Fruit fly (Drosophila melanogaster) whole organism, embryonic: ENCODE data around the gene Idh3g.
A peak's percentile ranks its signal among the peaks of the same experiment; 100 is the strongest.

Source experiments
- B-H1 ChIP-seq: fragments of 200-800 bp; sonication (Bioruptor generic); IDR thresholded peaks from 3 replicates; pipeline ENCODE4 v1.3.6; 2022; ENCODE audit warnings: missing biosample characterization, missing genetic modification characterization
- CG12299 ChIP-seq: fragments of 200-800 bp; sonication (Bioruptor generic); optimal IDR thresholded peaks from 2 replicates; lab custom pipeline; 2018; ENCODE audit warnings: missing biosample characterization, mild to moderate bottlenecking, missing genetic modification characterization
- CG16815 ChIP-seq: fragments of 200-800 bp; sonication (Bioruptor generic); optimal IDR thresholded peaks from 3 replicates; lab custom pipeline; 2017; ENCODE audit warnings: missing biosample characterization, mild to moderate bottlenecking, missing genetic modification characterization
- CG2202 ChIP-seq: fragments of 200-800 bp; sonication (Bioruptor generic); optimal IDR thresholded peaks from 2 replicates; lab custom pipeline; 2018; ENCODE audit warnings: missing biosample characterization, mild to moderate bottlenecking, missing genetic modification characterization
- CG2678 ChIP-seq: fragments of 200-800 bp; sonication (Bioruptor generic); optimal IDR thresholded peaks from 3 replicates; lab custom pipeline; 2019; ENCODE audit warnings: missing biosample characterization, mild to moderate bottlenecking, missing genetic modification characterization, moderate library complexity
- CG2875 ChIP-seq: fragments of 200-800 bp; sonication (Bioruptor generic); optimal IDR thresholded peaks from 2 replicates; lab custom pipeline; 2017; ENCODE audit warnings: missing biosample characterization, mild to moderate bottlenecking, missing genetic modification characterization, missing genetic modification reagents
- CG32772 ChIP-seq: fragments of 200-800 bp; sonication (Bioruptor generic); IDR thresholded peaks from 2 replicates; pipeline ENCODE4 v1.3.6; 2022; ENCODE audit warnings: missing biosample characterization, missing genetic modification characterization
- CG33213 ChIP-seq: fragments of 200-800 bp; sonication (Bioruptor generic); optimal IDR thresholded peaks from 3 replicates; lab custom pipeline; 2016; ENCODE audit warnings: missing biosample characterization, missing genetic modification characterization
- CG42726 ChIP-seq: fragments of 200-800 bp; sonication (Bioruptor generic); IDR thresholded peaks from 2 replicates; pipeline ENCODE4 v1.3.6; 2022; ENCODE audit warnings: missing biosample characterization, missing genetic modification characterization; ENCODE audit not compliant: partially characterized antibody
- CG4360 ChIP-seq: fragments of 200-800 bp; sonication (Bioruptor generic); IDR thresholded peaks from 2 replicates; pipeline ENCODE4 v1.3.6; 2022; ENCODE audit warnings: missing biosample characterization, missing genetic modification characterization
- CG7271 ChIP-seq: fragments of 200-800 bp; sonication (Bioruptor generic); optimal IDR thresholded peaks from 2 replicates; lab custom pipeline; 2018; ENCODE audit warnings: missing biosample characterization, mild to moderate bottlenecking, missing genetic modification characterization, moderate library complexity
- CG7987 ChIP-seq: fragments of 200-800 bp; sonication (Bioruptor generic); optimal IDR thresholded peaks from 2 replicates; lab custom pipeline; 2018; ENCODE audit warnings: missing biosample characterization, mild to moderate bottlenecking, missing genetic modification characterization, moderate library complexity
- CG8290 ChIP-seq, 3 experiments: fragments of 200-800 bp; sonication (Bioruptor generic); optimal IDR thresholded peaks; 2 replicates each; lab custom pipeline; 2016 to 2019; ENCODE audit warnings: missing biosample characterization in 3 of 3, missing genetic modification characterization in 3 of 3, mild to moderate bottlenecking in 2 of 3, moderate library complexity in 1 of 3
- CG8388 ChIP-seq: fragments of 200-800 bp; sonication (Bioruptor generic); optimal IDR thresholded peaks from 2 replicates; lab custom pipeline; 2019; ENCODE audit warnings: missing biosample characterization, mild to moderate bottlenecking, missing genetic modification characterization, moderate library complexity
- Dbx ChIP-seq: fragments of 200-800 bp; sonication (Bioruptor generic); IDR thresholded peaks from 3 replicates; pipeline ENCODE4 v1.3.6; 2022; ENCODE audit warnings: missing biosample characterization, missing genetic modification characterization
- HLH3B ChIP-seq: fragments of 200-800 bp; sonication (Bioruptor generic); IDR thresholded peaks from 2 replicates; pipeline ENCODE4 v1.3.6; 2022; ENCODE audit warnings: missing biosample characterization, missing genetic modification characterization
- HLH54F ChIP-seq: fragments of 200-800 bp; sonication (Bioruptor generic); optimal IDR thresholded peaks from 3 replicates; lab custom pipeline; 2016; ENCODE audit warnings: missing biosample characterization, missing genetic modification characterization
- HLHmδ ChIP-seq: fragments of 200-800 bp; sonication (Bioruptor generic); optimal IDR thresholded peaks from 2 replicates; lab custom pipeline; 2018; ENCODE audit warnings: missing biosample characterization, mild to moderate bottlenecking, missing genetic modification characterization, moderate library complexity
- Hr51 ChIP-seq, 2 experiments: fragments of 200-800 bp; sonication (Bioruptor generic); optimal IDR thresholded peaks; 2 replicates in 1 of 2; 3 replicates in 1 of 2; lab custom pipeline; 2016 to 2018; ENCODE audit warnings: missing biosample characterization in 2 of 2, missing genetic modification characterization in 2 of 2, mild to moderate bottlenecking in 1 of 2, moderate library complexity in 1 of 2
- Meics ChIP-seq: fragments of 200-800 bp; sonication (Bioruptor generic); optimal IDR thresholded peaks from 2 replicates; lab custom pipeline; 2017; ENCODE audit warnings: missing biosample characterization, mild to moderate bottlenecking, missing genetic modification characterization
- NC2β ChIP-seq: fragments of 200-800 bp; sonication (Bioruptor generic); optimal IDR thresholded peaks from 2 replicates; lab custom pipeline; 2016; ENCODE audit warnings: missing biosample characterization, missing genetic modification characterization
- Oli ChIP-seq: fragments of 200-800 bp; sonication (Bioruptor generic); optimal IDR thresholded peaks from 2 replicates; lab custom pipeline; 2018; ENCODE audit warnings: missing biosample characterization, mild to moderate bottlenecking, missing genetic modification characterization, moderate library complexity
- Opbp ChIP-seq: fragments of 200-800 bp; sonication (Bioruptor generic); IDR thresholded peaks from 3 replicates; pipeline ENCODE4 v1.3.6; 2022; ENCODE audit warnings: missing biosample characterization, missing genetic modification characterization; ENCODE audit not compliant: partially characterized antibody
- PHDP ChIP-seq: fragments of 200-800 bp; sonication (Bioruptor generic); optimal IDR thresholded peaks from 3 replicates; lab custom pipeline; 2018; ENCODE audit warnings: missing biosample characterization, mild to moderate bottlenecking, missing genetic modification characterization, moderate library complexity
- Xrp1 ChIP-seq: fragments of 200-800 bp; sonication (Bioruptor generic); IDR thresholded peaks from 2 replicates; pipeline ENCODE4 v1.3.6; 2022; ENCODE audit warnings: missing biosample characterization, missing genetic modification characterization
- ap ChIP-seq: fragments of 200-800 bp; sonication (Bioruptor generic); IDR thresholded peaks from 2 replicates; pipeline ENCODE4 v1.3.6; 2022; ENCODE audit warnings: missing biosample characterization, missing genetic modification characterization
- corto ChIP-seq: fragments of 200-800 bp; sonication (Bioruptor generic); optimal IDR thresholded peaks from 2 replicates; lab custom pipeline; 2016; ENCODE audit warnings: missing biosample characterization, mild to moderate bottlenecking, missing genetic modification characterization, moderate library complexity
- croc ChIP-seq: fragments of 200-800 bp; sonication (Bioruptor generic); conservative IDR thresholded peaks from 3 replicates; pipeline ENCODE4 v1.3.6; 2022; ENCODE audit warnings: missing biosample characterization, missing genetic modification characterization
- ewg ChIP-seq: fragments of 200-800 bp; sonication (Bioruptor generic); optimal IDR thresholded peaks from 3 replicates; lab custom pipeline; 2017; ENCODE audit warnings: mild to moderate bottlenecking, missing biosample characterization, missing genetic modification reagents, missing genetic modification characterization
- exex ChIP-seq: fragments of 200-800 bp; sonication (Bioruptor generic); optimal IDR thresholded peaks from 4 replicates; lab custom pipeline; 2018; ENCODE audit warnings: missing biosample characterization, mild to moderate bottlenecking, missing genetic modification characterization, moderate library complexity
- gcm2 ChIP-seq: fragments of 200-800 bp; sonication (Bioruptor generic); optimal IDR thresholded peaks from 2 replicates; lab custom pipeline; 2016; ENCODE audit warnings: missing biosample characterization, missing genetic modification characterization
- h ChIP-seq: fragments of >200 bp; optimal IDR thresholded peaks from 2 replicates; lab custom pipeline; 2017
- insv ChIP-seq, 2 experiments: fragments of 200-800 bp; sonication (Bioruptor generic); optimal IDR thresholded peaks; 3 replicates each; lab custom pipeline; 2016 to 2018; ENCODE audit warnings: missing biosample characterization in 2 of 2, missing genetic modification characterization in 2 of 2
- inv ChIP-seq: fragments of 200-800 bp; sonication (Bioruptor generic); IDR thresholded peaks from 2 replicates; pipeline ENCODE4 v1.3.6; 2022; ENCODE audit warnings: missing biosample characterization, missing genetic modification characterization; ENCODE audit not compliant: partially characterized antibody
- ken ChIP-seq: fragments of 200-800 bp; sonication (Bioruptor generic); IDR thresholded peaks from 3 replicates; pipeline ENCODE4 v1.3.6; 2022; ENCODE audit warnings: missing biosample characterization, missing genetic modification characterization
- lola ChIP-seq, 3 experiments: fragments of >200 bp in 2 of 3; fragments of 200-800 bp in 1 of 3; sonication (Bioruptor generic) in 1 of 3; optimal IDR thresholded peaks; 2 replicates each; lab custom pipeline; 2017 to 2019; ENCODE audit warnings: missing biosample characterization in 3 of 3, missing genetic modification characterization in 3 of 3, mild to moderate bottlenecking in 1 of 3, moderate library complexity in 1 of 3
- maf-S ChIP-seq: fragments of 200-800 bp; sonication (Bioruptor generic); optimal IDR thresholded peaks from 2 replicates; lab custom pipeline; 2016; ENCODE audit warnings: missing biosample characterization, missing genetic modification characterization
- pfk ChIP-seq: fragments of 200-800 bp; sonication (Bioruptor generic); optimal IDR thresholded peaks from 2 replicates; lab custom pipeline; 2018; ENCODE audit warnings: missing biosample characterization, mild to moderate bottlenecking, missing genetic modification characterization, moderate library complexity
- pzg ChIP-seq: fragments of 200-800 bp; sonication (Bioruptor generic); optimal IDR thresholded peaks from 3 replicates; lab custom pipeline; 2018; ENCODE audit warnings: missing biosample characterization, mild to moderate bottlenecking, missing genetic modification characterization, moderate library complexity
- ro ChIP-seq: fragments of 200-800 bp; sonication (Bioruptor generic); IDR thresholded peaks from 2 replicates; pipeline ENCODE4 v1.3.6; 2022; ENCODE audit warnings: missing biosample characterization, missing genetic modification characterization
- salm ChIP-seq: fragments of 200-800 bp; sonication (Bioruptor generic); optimal IDR thresholded peaks from 2 replicates; lab custom pipeline; 2018; ENCODE audit warnings: missing biosample characterization, mild to moderate bottlenecking, missing genetic modification characterization
- seq ChIP-seq: fragments of 200-800 bp; sonication (Bioruptor generic); IDR thresholded peaks from 2 replicates; pipeline ENCODE4 v1.3.6; 2022; ENCODE audit warnings: missing biosample characterization, missing genetic modification characterization
- slbo ChIP-seq: fragments of 200-800 bp; sonication (Bioruptor generic); IDR thresholded peaks from 2 replicates; pipeline ENCODE4 v1.3.6; 2022; ENCODE audit warnings: missing biosample characterization, missing genetic modification characterization
- sna ChIP-seq: fragments of 200-800 bp; sonication (Bioruptor generic); IDR thresholded peaks from 2 replicates; pipeline ENCODE4 v1.3.6; 2022; ENCODE audit warnings: missing biosample characterization, missing genetic modification characterization; ENCODE audit not compliant: partially characterized antibody
- sqz ChIP-seq: fragments of 200-800 bp; sonication (Bioruptor generic); optimal IDR thresholded peaks from 3 replicates; lab custom pipeline; 2018; ENCODE audit warnings: missing biosample characterization, mild to moderate bottlenecking, missing genetic modification characterization
- tna ChIP-seq: fragments of 200-800 bp; sonication (Bioruptor generic); IDR thresholded peaks from 2 replicates; pipeline ENCODE4 v1.3.6; 2022; ENCODE audit warnings: missing biosample characterization, missing genetic modification characterization; ENCODE audit not compliant: partially characterized antibody
- toy ChIP-seq: fragments of 200-800 bp; sonication (Bioruptor generic); IDR thresholded peaks from 2 replicates; pipeline ENCODE4 v1.3.6; 2022; ENCODE audit warnings: missing biosample characterization, missing genetic modification characterization
- tx ChIP-seq: fragments of 200-800 bp; sonication (Bioruptor generic); optimal IDR thresholded peaks from 2 replicates; lab custom pipeline; 2016; ENCODE audit warnings: missing biosample characterization, missing genetic modification characterization
- wek ChIP-seq: fragments of 200-800 bp; sonication (Bioruptor generic); optimal IDR thresholded peaks from 3 replicates; lab custom pipeline; 2018; ENCODE audit warnings: missing biosample characterization, mild to moderate bottlenecking, missing genetic modification characterization, moderate library complexity
- yki ChIP-seq: fragments of >200 bp; optimal IDR thresholded peaks from 3 replicates; lab custom pipeline; 2018

Gene Idh3g

dm6 chr3R:25680528-25680927 lies at the start of gene Idh3g, which contains the start of gene CG4743 (continued):
- TF ChIP-seq B-H1 (GFP tag; lab: Robert Waterston, UW) (peak; percentile 93), sna (GFP tag; lab: Robert Waterston, UW) (no peak), seq (GFP tag; lab: Robert Waterston, UW) (peak; percentile 95), gcm2 (GFP tag; lab: Kevin White, UChicago) (peak; percentile 80), exex (tag; lab: Kevin White, UChicago) (peak; percentile 87), PHDP (peak; percentile 99), sqz (GFP tag; lab: Kevin White, UChicago) (peak; percentile 94), CG2202 (tag; lab: Kevin White, UChicago) (peak; percentile 97), CG12299 (tag; lab: Kevin White, UChicago) (peak; percentile 97), HLH3B (peak; percentile 97), CG16815 (GFP tag; lab: Kevin White, UChicago) (peak; percentile 90), CG7987 (GFP tag; lab: Kevin White, UChicago) (peak; percentile 88), CG33213 (GFP tag; lab: Kevin White, UChicago) (peak; percentile 74), CG8290 (GFP tag; optimal IDR thresholded peaks at IDR 0.05; lab: Kevin White, UChicago) (peak; percentile 95), CG8290 (tag; optimal IDR thresholded peaks at IDR 0.05; lab: Kevin White, UChicago) (peak in 1 of 2 experiments; percentile 93), croc (peak; percentile 92), slbo (GFP tag; lab: Robert Waterston, UW) (peak; percentile 96), Opbp (GFP tag; lab: Robert Waterston, UW) (no peak), ken (peak; percentile 93), CG2875 (GFP tag; lab: Kevin White, UChicago) (peak; percentile 95), corto (GFP tag; lab: Kevin White, UChicago) (peak; percentile 92), CG7271 (tag; lab: Kevin White, UChicago) (peak; percentile 97), NC2β (GFP tag; lab: Kevin White, UChicago) (peak; percentile 71), tx (GFP tag; lab: Kevin White, UChicago) (peak; percentile 68), h (lab: Kevin White, UChicago) (no peak), salm (tag; lab: Kevin White, UChicago) (peak; percentile 97), Xrp1 (GFP tag; lab: Robert Waterston, UW) (peak; percentile 98), ro (GFP tag; lab: Robert Waterston, UW) (peak; percentile 84), ewg (peak; percentile 92), pfk (GFP tag; lab: Kevin White, UChicago) (peak; percentile 68), CG4360 (GFP tag; lab: Robert Waterston, UW) (peak; percentile 75), inv (GFP tag; lab: Robert Waterston, UW) (no peak), maf-S (GFP tag; lab: Kevin White, UChicago) (peak; percentile 79), toy (GFP tag; lab: Robert Waterston, UW) (peak; percentile 72), pzg (GFP tag; lab: Kevin White, UChicago) (peak; percentile 54), Oli (peak; percentile 96), CG8388 (peak; percentile 98), CG2678 (peak; percentile 98), HLH54F (GFP tag; lab: Kevin White, UChicago) (peak; percentile 79), tna (GFP tag; lab: Robert Waterston, UW) (no peak), yki (no peak), wek (GFP tag; lab: Kevin White, UChicago) (peak; percentile 81), Hr51 (GFP tag; optimal IDR thresholded peaks at IDR 0.05; lab: Kevin White, UChicago) (peak; percentile 84 to 98), CG42726 (GFP tag; lab: Robert Waterston, UW) (no peak), HLHmδ (GFP tag; lab: Kevin White, UChicago) (no peak), Meics (peak; percentile 96), CG32772 (peak; percentile 92), ap (peak; percentile 96), Dbx (GFP tag; lab: Robert Waterston, UW) (peak; percentile 95), lola (GFP tag; optimal IDR thresholded peaks at IDR 0.05; lab: Kevin White, UChicago) (peak in 1 of 3 experiments; percentile 98), insv (GFP tag; optimal IDR thresholded peaks at IDR 0.05; lab: Kevin White, UChicago) (peak in 1 of 2 experiments; percentile 79)
